Fruit fly (Drosophila melanogaster): Measurements from ENCODE around the gene Taf9.

The Taf9 gene

DNA sequence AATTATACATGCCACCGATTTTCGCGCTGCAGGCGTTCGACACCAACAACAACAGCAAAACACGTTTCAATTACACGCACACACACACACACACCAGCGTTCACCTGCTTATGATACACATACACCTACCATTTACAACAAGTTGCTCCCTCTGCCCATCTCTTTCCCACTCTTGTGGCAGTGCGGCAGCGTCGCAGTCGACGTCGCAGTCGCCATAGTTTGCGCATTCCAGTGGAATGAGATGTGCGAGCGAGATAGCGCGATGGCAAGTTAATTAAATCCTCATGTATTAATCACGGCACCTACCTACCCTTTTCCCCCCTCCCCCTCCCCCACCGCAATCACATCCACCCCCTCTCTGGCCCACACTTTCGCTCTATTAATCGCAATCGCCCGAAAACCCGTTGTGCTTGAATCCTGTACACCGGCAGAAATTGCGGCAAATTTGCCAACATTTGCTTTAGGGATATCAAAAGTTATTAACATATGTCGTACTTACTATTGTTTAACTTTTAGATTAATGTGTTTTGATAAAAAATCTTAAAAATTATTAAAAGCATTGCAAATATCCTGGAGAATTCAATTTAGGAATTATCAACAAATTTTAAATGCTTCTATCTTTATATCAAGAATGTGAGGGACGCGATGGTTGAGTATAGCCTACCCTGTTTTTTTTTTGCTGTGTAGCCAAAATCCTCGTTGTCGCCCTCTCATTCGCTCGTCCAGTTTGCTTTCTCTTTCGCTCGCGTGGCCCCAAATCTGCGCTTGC is 39.4 kb upstream of the Taf9 start (continued):
- peak; percentile 42; the same call in 1 of the 2 replicates for TF ChIP-seq slbo (GFP tag; IDR thresholded peaks at IDR 0.05)
- no peak for TF ChIP-seq shn (GFP tag; optimal IDR thresholded peaks at IDR 0.05)
- peak; percentile 48 for TF ChIP-seq abd-A (tag; optimal IDR thresholded peaks at IDR 0.05)
- peak; percentile 28 for TF ChIP-seq CG16815 (GFP tag; optimal IDR thresholded peaks at IDR 0.05)
- no peak for TF ChIP-seq CG2202 (tag; optimal IDR thresholded peaks at IDR 0.05)
- peak; percentile 28; the same call in 1 of the 2 replicates for TF ChIP-seq Rfx (GFP tag; IDR thresholded peaks at IDR 0.05)
- TF ChIP-seq tx (GFP tag; optimal IDR thresholded peaks at IDR 0.05): no peak
- TF ChIP-seq scrt (GFP tag; optimal IDR thresholded peaks at IDR 0.05): no peak
- no peak for TF ChIP-seq sr (GFP tag; IDR thresholded peaks at IDR 0.05)
- TF ChIP-seq CG2875 (GFP tag; optimal IDR thresholded peaks at IDR 0.05): no peak
- no peak for TF ChIP-seq CG13123 (GFP tag; optimal IDR thresholded peaks at IDR 0.05)
- TF ChIP-seq BEAF-32 (GFP tag; optimal IDR thresholded peaks at IDR 0.05): no peak
- no peak for TF ChIP-seq wor (GFP tag; IDR thresholded peaks at IDR 0.05)
- TF ChIP-seq az2 (GFP tag; optimal IDR thresholded peaks at IDR 0.05): peak; percentile 22
- no peak for TF ChIP-seq CG3726 (GFP tag; IDR thresholded peaks at IDR 0.05)
- no peak for TF ChIP-seq unc-4 (GFP tag; IDR thresholded peaks at IDR 0.05; ENCODE audit: partially characterized antibody)
- no peak for TF ChIP-seq kay (GFP tag; optimal IDR thresholded peaks at IDR 0.05)
- no peak for TF ChIP-seq p53 (GFP tag; optimal IDR thresholded peaks at IDR 0.05)
- no peak for TF ChIP-seq btn (GFP tag; optimal IDR thresholded peaks at IDR 0.05)
- peak; percentile 43 for TF ChIP-seq CG4404 (GFP tag; IDR thresholded peaks at IDR 0.05)
- TF ChIP-seq her (GFP tag; optimal IDR thresholded peaks at IDR 0.05): no peak
- TF ChIP-seq Xbp1 (GFP tag; optimal IDR thresholded peaks at IDR 0.05): peak; percentile 43
- TF ChIP-seq CG17186 (GFP tag; optimal IDR thresholded peaks at IDR 0.05): no peak
- peak; percentile 62 for TF ChIP-seq nmo (GFP tag; optimal IDR thresholded peaks at IDR 0.05)
- TF ChIP-seq CG9876 (GFP tag; optimal IDR thresholded peaks at IDR 0.05): no peak
- TF ChIP-seq D (optimal IDR thresholded peaks at IDR 0.05): no peak
- peak; percentile 9 for TF ChIP-seq D (GFP tag; optimal IDR thresholded peaks at IDR 0.05)
- TF ChIP-seq CG10274 (GFP tag; optimal IDR thresholded peaks at IDR 0.05): no peak
- no peak for TF ChIP-seq CG11560 (tag; IDR thresholded peaks at IDR 0.05)
- peak; percentile 23 for TF ChIP-seq CG15011 (GFP tag; optimal IDR thresholded peaks at IDR 0.05)
- no peak for TF ChIP-seq ATbp (GFP tag; optimal IDR thresholded peaks at IDR 0.05)
- TF ChIP-seq sqz (GFP tag; optimal IDR thresholded peaks at IDR 0.05): no peak
- 0 out of 2 replicates have a peak, but pooled peaks have one; percentile 21 for TF ChIP-seq CG14441 (GFP tag; IDR thresholded peaks at IDR 0.05)
- TF ChIP-seq nom (GFP tag; optimal IDR thresholded peaks at IDR 0.05): peak; percentile 38
- no peak for TF ChIP-seq CG14014 (GFP tag; IDR thresholded peaks at IDR 0.05)
- peak; percentile 44 for TF ChIP-seq dmrt11E (tag; optimal IDR thresholded peaks at IDR 0.05)
- no peak for TF ChIP-seq inv (GFP tag; IDR thresholded peaks at IDR 0.05; ENCODE audit: partially characterized antibody)
- TF ChIP-seq CG11093 (GFP tag; IDR thresholded peaks at IDR 0.05): 0 out of 3 replicates have a peak, but pooled peaks have one; percentile 32
- no peak for TF ChIP-seq nerfin-1 (tag; optimal IDR thresholded peaks at IDR 0.05)
- TF ChIP-seq CTCF (GFP tag; optimal IDR thresholded peaks at IDR 0.05): no peak
- TF ChIP-seq HLH54F (GFP tag; optimal IDR thresholded peaks at IDR 0.05): no peak
- peak; percentile 69 for TF ChIP-seq CG7839 (tag; optimal IDR thresholded peaks at IDR 0.05)
- TF ChIP-seq Dip3 (GFP tag; optimal IDR thresholded peaks at IDR 0.05): no peak
- peak; percentile 69 for TF ChIP-seq CG2678 (tag; optimal IDR thresholded peaks at IDR 0.05)
- no peak for TF ChIP-seq CG3281 (GFP tag; optimal IDR thresholded peaks at IDR 0.05)
- no peak for TF ChIP-seq Doc3 (GFP tag; IDR thresholded peaks at IDR 0.05; ENCODE audit: partially characterized antibody)
- TF ChIP-seq D19B (GFP tag; optimal IDR thresholded peaks at IDR 0.05): peak; percentile 17
- TF ChIP-seq Fer3 (tag; optimal IDR thresholded peaks at IDR 0.05): no peak
- no peak for TF ChIP-seq HmgD (GFP tag; optimal IDR thresholded peaks at IDR 0.05)
- no peak for TF ChIP-seq Atf-2 (GFP tag; optimal IDR thresholded peaks at IDR 0.05)

All from whole organism, embryonic.